Fruit fly (Drosophila melanogaster): ENCODE measurements around the gene PlexA.

dm6 chr4:1064219-1064618, 37.3 kb upstream of the PlexA start:
- TF ChIP-seq CG8478 (optimal IDR thresholded peaks at IDR 0.05) (no peak), CTCF (optimal IDR thresholded peaks at IDR 0.05) (no peak)
